Fruit fly (Drosophila melanogaster) whole organism, embryonic: ENCODE results near the gene eIF4E6.
A peak's percentile ranks its signal among the peaks of the same experiment; 100 is the strongest.

Experiments used
- ATbp ChIP-seq: fragments of 200-800 bp; sonication (Bioruptor generic); optimal IDR thresholded peaks from 2 replicates; lab custom pipeline; 2017; ENCODE audit warnings: missing biosample characterization, mild to moderate bottlenecking, missing genetic modification characterization, missing genetic modification reagents
- CG10431 ChIP-seq: fragments of 200-800 bp; sonication (Bioruptor generic); optimal IDR thresholded peaks from 3 replicates; lab custom pipeline; 2018; ENCODE audit warnings: missing biosample characterization, mild to moderate bottlenecking, missing genetic modification characterization
- CG11504 ChIP-seq: fragments of 200-800 bp; sonication (Bioruptor generic); optimal IDR thresholded peaks from 3 replicates; lab custom pipeline; 2019; ENCODE audit warnings: missing biosample characterization, mild to moderate bottlenecking, missing genetic modification characterization, moderate library complexity
- CG12219 ChIP-seq: fragments of 200-800 bp; sonication (Bioruptor generic); optimal IDR thresholded peaks from 3 replicates; lab custom pipeline; 2018; ENCODE audit warnings: missing biosample characterization, mild to moderate bottlenecking, missing genetic modification characterization
- CG12236 ChIP-seq: fragments of 200-800 bp; sonication (Bioruptor generic); optimal IDR thresholded peaks from 2 replicates; lab custom pipeline; 2016; ENCODE audit warnings: missing biosample characterization, missing genetic modification characterization
- CG12744 ChIP-seq: fragments of 200-800 bp; sonication (Bioruptor generic); optimal IDR thresholded peaks from 2 replicates; lab custom pipeline; 2016; ENCODE audit warnings: missing biosample characterization, missing genetic modification characterization
- CG12942 ChIP-seq: fragments of 200-800 bp; sonication (Bioruptor generic); optimal IDR thresholded peaks from 3 replicates; lab custom pipeline; 2016; ENCODE audit warnings: missing biosample characterization, missing genetic modification characterization
- CG13624 ChIP-seq: fragments of 200-800 bp; sonication (Bioruptor generic); optimal IDR thresholded peaks from 2 replicates; lab custom pipeline; 2016; ENCODE audit warnings: missing biosample characterization, missing genetic modification characterization
- CG16813 ChIP-seq: fragments of 200-800 bp; sonication (Bioruptor generic); IDR thresholded peaks from 3 replicates; pipeline ENCODE4 v1.3.6; 2022; ENCODE audit warnings: missing biosample characterization, missing genetic modification characterization; ENCODE audit not compliant: partially characterized antibody
- CG18262 ChIP-seq: fragments of 200-800 bp; optimal IDR thresholded peaks from 3 replicates; lab custom pipeline; 2019; ENCODE audit warnings: missing biosample characterization, mild to moderate bottlenecking, missing genetic modification characterization, moderate library complexity
- CG1832 ChIP-seq: fragments of 200-800 bp; sonication (Bioruptor generic); optimal IDR thresholded peaks from 2 replicates; lab custom pipeline; 2017; ENCODE audit warnings: missing biosample characterization, mild to moderate bottlenecking, missing genetic modification characterization, inconsistent platforms
- CG3163 ChIP-seq: fragments of 200-800 bp; sonication (Bioruptor generic); optimal IDR thresholded peaks from 3 replicates; lab custom pipeline; 2016; ENCODE audit warnings: missing biosample characterization, missing genetic modification characterization
- CG32532 ChIP-seq: fragments of 200-800 bp; sonication (Bioruptor generic); IDR thresholded peaks from 2 replicates; pipeline ENCODE4 v1.3.6; 2022; ENCODE audit warnings: missing biosample characterization, missing genetic modification characterization
- CG34224 ChIP-seq: fragments of 200-800 bp; sonication (Bioruptor generic); IDR thresholded peaks from 3 replicates; pipeline ENCODE4 v1.3.6; 2022; ENCODE audit warnings: missing biosample characterization, missing genetic modification characterization; ENCODE audit not compliant: partially characterized antibody
- CG42726 ChIP-seq: fragments of 200-800 bp; sonication (Bioruptor generic); IDR thresholded peaks from 2 replicates; pipeline ENCODE4 v1.3.6; 2022; ENCODE audit warnings: missing biosample characterization, missing genetic modification characterization; ENCODE audit not compliant: partially characterized antibody
- CG4617 ChIP-seq: fragments of 200-800 bp; sonication (Bioruptor generic); optimal IDR thresholded peaks from 3 replicates; lab custom pipeline; 2016; ENCODE audit warnings: missing biosample characterization, missing genetic modification characterization, borderline replicate concordance
- CG4730 ChIP-seq: fragments of 200-800 bp; sonication (Bioruptor generic); IDR thresholded peaks from 2 replicates; pipeline ENCODE4 v1.3.6; 2022; ENCODE audit warnings: missing biosample characterization, missing genetic modification characterization
- CG6791 ChIP-seq: fragments of 200-800 bp; sonication (Bioruptor generic); IDR thresholded peaks from 3 replicates; pipeline ENCODE4 v1.3.6; 2022; ENCODE audit warnings: missing biosample characterization, missing genetic modification characterization; ENCODE audit not compliant: partially characterized antibody
- CG7928 ChIP-seq: fragments of 200-800 bp; sonication (Bioruptor generic); optimal IDR thresholded peaks from 2 replicates; lab custom pipeline; 2017; ENCODE audit warnings: missing biosample characterization, mild to moderate bottlenecking, missing genetic modification characterization
- CG8281 ChIP-seq: fragments of 200-800 bp; sonication (Bioruptor generic); optimal IDR thresholded peaks from 2 replicates; lab custom pipeline; 2018; ENCODE audit warnings: missing biosample characterization, mild to moderate bottlenecking, missing genetic modification characterization, moderate library complexity
- CG8359 ChIP-seq: fragments of 200-800 bp; sonication (Bioruptor generic); optimal IDR thresholded peaks from 2 replicates; lab custom pipeline; 2017; ENCODE audit warnings: missing biosample characterization, mild to moderate bottlenecking, missing genetic modification characterization, borderline replicate concordance
- CG9817 ChIP-seq: fragments of 200-800 bp; sonication (Bioruptor generic); optimal IDR thresholded peaks from 2 replicates; lab custom pipeline; 2018; ENCODE audit warnings: missing biosample characterization, mild to moderate bottlenecking, missing genetic modification characterization, moderate library complexity
- Dad ChIP-seq: fragments of 200-800 bp; sonication (Bioruptor generic); optimal IDR thresholded peaks from 3 replicates; lab custom pipeline; 2016; ENCODE audit warnings: missing biosample characterization, missing genetic modification characterization
- Dp ChIP-seq: fragments of 200-800 bp; sonication (Bioruptor generic); optimal IDR thresholded peaks from 2 replicates; lab custom pipeline; 2018; ENCODE audit warnings: missing biosample characterization, mild to moderate bottlenecking, missing genetic modification characterization, moderate library complexity
- E2f1 ChIP-seq: fragments of 200-800 bp; sonication (Bioruptor generic); IDR thresholded peaks from 2 replicates; pipeline ENCODE4 v1.3.6; 2022; ENCODE audit warnings: missing biosample characterization, missing genetic modification characterization
- Ets97D ChIP-seq: fragments of 200-800 bp; sonication (Bioruptor generic); optimal IDR thresholded peaks from 3 replicates; lab custom pipeline; 2016; ENCODE audit warnings: missing biosample characterization, missing genetic modification characterization
- Gsc ChIP-seq: fragments of 200-800 bp; sonication (Bioruptor generic); IDR thresholded peaks from 2 replicates; pipeline ENCODE4 v1.3.6; 2022; ENCODE audit warnings: missing biosample characterization, missing genetic modification characterization
- Gug ChIP-seq: fragments of 200-800 bp; sonication (Bioruptor generic); IDR thresholded peaks from 4 replicates; pipeline ENCODE4 v1.3.6; 2022; ENCODE audit warnings: missing biosample characterization, missing genetic modification characterization
- H2.0 ChIP-seq: fragments of 200-800 bp; sonication (Bioruptor generic); IDR thresholded peaks from 2 replicates; pipeline ENCODE4 v1.3.6; 2022; ENCODE audit warnings: missing biosample characterization, missing genetic modification characterization
- Hand ChIP-seq: fragments of 200-800 bp; sonication (Bioruptor generic); optimal IDR thresholded peaks from 2 replicates; lab custom pipeline; 2017; ENCODE audit warnings: mild to moderate bottlenecking, missing biosample characterization, missing genetic modification reagents, missing genetic modification characterization
- Lhr ChIP-seq: fragments of 200-800 bp; sonication (Bioruptor generic); optimal IDR thresholded peaks from 3 replicates; lab custom pipeline; 2017; ENCODE audit warnings: mild to moderate bottlenecking, missing biosample characterization, missing genetic modification reagents, missing genetic modification characterization
- Nf-YC ChIP-seq: fragments of 200-800 bp; optimal IDR thresholded peaks from 3 replicates; lab custom pipeline; 2019; ENCODE audit warnings: missing biosample characterization, mild to moderate bottlenecking, missing genetic modification characterization, moderate library complexity
- NfI ChIP-seq: fragments of 200-800 bp; sonication (Bioruptor generic); optimal IDR thresholded peaks from 3 replicates; lab custom pipeline; 2018; ENCODE audit warnings: missing biosample characterization, mild to moderate bottlenecking, missing genetic modification characterization, moderate library complexity
- Rx ChIP-seq: fragments of 200-800 bp; sonication (Bioruptor generic); IDR thresholded peaks from 2 replicates; pipeline ENCODE4 v1.3.6; 2022; ENCODE audit warnings: missing biosample characterization, missing genetic modification characterization
- Sin3A ChIP-seq: fragments of >200 bp; optimal IDR thresholded peaks from 2 replicates; lab custom pipeline; 2018
- Six4 ChIP-seq: fragments of 200-800 bp; sonication (Bioruptor generic); optimal IDR thresholded peaks from 2 replicates; lab custom pipeline; 2016; ENCODE audit warnings: missing biosample characterization, missing genetic modification characterization
- Xrp1 ChIP-seq: fragments of 200-800 bp; sonication (Bioruptor generic); IDR thresholded peaks from 2 replicates; pipeline ENCODE4 v1.3.6; 2022; ENCODE audit warnings: missing biosample characterization, missing genetic modification characterization
- ase ChIP-seq: fragments of 200-800 bp; sonication (Bioruptor generic); IDR thresholded peaks from 3 replicates; pipeline ENCODE4 v1.3.6; 2022; ENCODE audit warnings: missing biosample characterization, missing genetic modification characterization
- bcd ChIP-seq: fragments of 200-800 bp; sonication (Bioruptor generic); optimal IDR thresholded peaks from 2 replicates; lab custom pipeline; 2017; ENCODE audit warnings: missing biosample characterization, mild to moderate bottlenecking, missing genetic modification characterization
- bowl ChIP-seq: fragments of 200-800 bp; sonication (Bioruptor generic); IDR thresholded peaks from 2 replicates; pipeline ENCODE4 v1.3.6; 2022; ENCODE audit warnings: missing biosample characterization, missing genetic modification characterization
- grau ChIP-seq: fragments of 200-800 bp; optimal IDR thresholded peaks from 3 replicates; lab custom pipeline; 2019; ENCODE audit warnings: missing biosample characterization, mild to moderate bottlenecking, missing genetic modification characterization, moderate library complexity
- hbn ChIP-seq: fragments of 200-800 bp; sonication (Bioruptor generic); IDR thresholded peaks from 2 replicates; pipeline ENCODE4 v1.3.6; 2022; ENCODE audit warnings: missing biosample characterization, missing genetic modification characterization; ENCODE audit not compliant: partially characterized antibody
- jumu ChIP-seq: fragments of 200-800 bp; sonication (Bioruptor generic); optimal IDR thresholded peaks from 3 replicates; lab custom pipeline; 2016; ENCODE audit warnings: missing biosample characterization, missing genetic modification characterization
- lab ChIP-seq: fragments of 200-800 bp; sonication (Bioruptor generic); optimal IDR thresholded peaks from 3 replicates; lab custom pipeline; 2017; ENCODE audit warnings: missing biosample characterization, missing genetic modification characterization, mild to moderate bottlenecking, moderate library complexity, missing genetic modification reagents
- luna ChIP-seq: fragments of 200-800 bp; sonication (Bioruptor generic); optimal IDR thresholded peaks from 2 replicates; lab custom pipeline; 2016; ENCODE audit warnings: missing biosample characterization, missing genetic modification characterization
- mirr ChIP-seq: fragments of 200-800 bp; sonication (Bioruptor generic); optimal IDR thresholded peaks from 3 replicates; lab custom pipeline; 2018; ENCODE audit warnings: missing biosample characterization, mild to moderate bottlenecking, missing genetic modification characterization
- nau ChIP-seq: fragments of 200-800 bp; sonication (Bioruptor generic); optimal IDR thresholded peaks from 3 replicates; lab custom pipeline; 2017; ENCODE audit warnings: missing biosample characterization, mild to moderate bottlenecking, missing genetic modification characterization, missing genetic modification reagents
- row ChIP-seq: fragments of 200-800 bp; sonication (Bioruptor generic); IDR thresholded peaks from 3 replicates; pipeline ENCODE4 v1.3.6; 2022; ENCODE audit warnings: missing biosample characterization, missing genetic modification characterization
- slbo ChIP-seq: fragments of 200-800 bp; sonication (Bioruptor generic); IDR thresholded peaks from 2 replicates; pipeline ENCODE4 v1.3.6; 2022; ENCODE audit warnings: missing biosample characterization, missing genetic modification characterization
- trem ChIP-seq: fragments of 200-800 bp; optimal IDR thresholded peaks from 3 replicates; lab custom pipeline; 2019; ENCODE audit warnings: missing biosample characterization, mild to moderate bottlenecking, missing genetic modification characterization, moderate library complexity
- unc-4 ChIP-seq: fragments of 200-800 bp; sonication (Bioruptor generic); IDR thresholded peaks from 2 replicates; pipeline ENCODE4 v1.3.6; 2022; ENCODE audit warnings: missing biosample characterization, missing genetic modification characterization; ENCODE audit not compliant: partially characterized antibody
- vvl ChIP-seq: fragments of 200-800 bp; sonication (Bioruptor generic); IDR thresholded peaks from 2 replicates; pipeline ENCODE4 v1.3.6; 2022; ENCODE audit warnings: missing biosample characterization, missing genetic modification characterization

Gene eIF4E6

DNA sequence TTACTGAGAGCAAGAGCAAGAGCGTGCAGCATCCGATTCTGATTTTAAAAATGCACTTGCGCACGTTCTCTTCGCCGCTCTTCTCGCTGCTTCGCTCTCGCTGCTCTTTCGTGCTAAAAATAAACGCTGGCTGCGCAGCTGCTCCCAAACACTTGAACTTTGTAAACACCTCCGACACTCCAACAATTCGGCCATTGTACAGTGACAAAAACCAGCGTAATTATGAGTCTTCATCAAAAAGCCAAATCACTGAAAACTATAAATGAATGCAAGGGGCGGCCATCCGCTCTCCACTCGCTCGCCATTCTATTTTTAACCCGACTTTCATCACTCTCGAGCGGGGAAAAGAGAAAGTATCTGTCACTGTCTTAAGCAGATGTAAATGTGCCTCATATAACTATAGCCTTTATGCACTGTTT lies 37.7 kb upstream of the eIF4E6 start (continued):
- TF ChIP-seq Nf-YC (no peak), CG12744 (no peak), CG8359 (GFP tag; lab: Kevin White, UChicago) (no peak), hbn (GFP tag; lab: Robert Waterston, UW) (no peak), Gug (GFP tag; lab: Robert Waterston, UW) (no peak), CG9817 (tag; lab: Kevin White, UChicago) (no peak), vvl (GFP tag; lab: Robert Waterston, UW) (no peak), E2f1 (GFP tag; lab: Robert Waterston, UW) (no peak), NfI (GFP tag; lab: Kevin White, UChicago) (peak; percentile 3), bowl (GFP tag; lab: Robert Waterston, UW) (no peak), nau (GFP tag; lab: Kevin White, UChicago) (peak; percentile 21), Gsc (GFP tag; lab: Robert Waterston, UW) (no peak), CG4617 (no peak), CG1832 (GFP tag; lab: Kevin White, UChicago) (no peak), trem (tag; lab: Kevin White, UChicago) (no peak), CG7928 (GFP tag; lab: Kevin White, UChicago) (no peak), CG18262 (tag; lab: Kevin White, UChicago) (no peak), CG32532 (GFP tag; lab: Robert Waterston, UW) (no peak), Hand (no peak), CG34224 (GFP tag; lab: Robert Waterston, UW) (no peak), CG13624 (GFP tag; lab: Kevin White, UChicago) (no peak), CG12236 (GFP tag; lab: Kevin White, UChicago) (no peak), ATbp (GFP tag; lab: Kevin White, UChicago) (no peak), unc-4 (GFP tag; lab: Robert Waterston, UW) (no peak), bcd (GFP tag; lab: Kevin White, UChicago) (no peak), CG11504 (tag; lab: Kevin White, UChicago) (no peak), H2.0 (no peak), CG6791 (GFP tag; lab: Robert Waterston, UW) (no peak), ase (GFP tag; lab: Robert Waterston, UW) (no peak), Ets97D (GFP tag; lab: Kevin White, UChicago) (no peak), Lhr (no peak), Xrp1 (GFP tag; lab: Robert Waterston, UW) (no peak), CG16813 (GFP tag; lab: Robert Waterston, UW) (no peak), jumu (GFP tag; lab: Kevin White, UChicago) (no peak), CG4730 (GFP tag; lab: Robert Waterston, UW) (no peak), row (no peak), Six4 (GFP tag; lab: Kevin White, UChicago) (no peak), lab (peak; percentile 45), grau (tag; lab: Kevin White, UChicago) (peak; percentile 8), Dp (no peak), CG12219 (GFP tag; lab: Kevin White, UChicago) (no peak), CG12942 (GFP tag; lab: Kevin White, UChicago) (no peak), mirr (no peak), slbo (no peak), Rx (GFP tag; lab: Robert Waterston, UW) (no peak), CG8281 (tag; lab: Kevin White, UChicago) (no peak), Sin3A (no peak), Dad (GFP tag; lab: Kevin White, UChicago) (no peak), luna (GFP tag; lab: Kevin White, UChicago) (no peak), CG42726 (GFP tag; lab: Robert Waterston, UW) (no peak), CG3163 (peak; percentile 68), CG10431 (GFP tag; lab: Kevin White, UChicago) (no peak)
